3 worm cellular contexts compared by ENCODE assay signal in the genomic region with DNA sequence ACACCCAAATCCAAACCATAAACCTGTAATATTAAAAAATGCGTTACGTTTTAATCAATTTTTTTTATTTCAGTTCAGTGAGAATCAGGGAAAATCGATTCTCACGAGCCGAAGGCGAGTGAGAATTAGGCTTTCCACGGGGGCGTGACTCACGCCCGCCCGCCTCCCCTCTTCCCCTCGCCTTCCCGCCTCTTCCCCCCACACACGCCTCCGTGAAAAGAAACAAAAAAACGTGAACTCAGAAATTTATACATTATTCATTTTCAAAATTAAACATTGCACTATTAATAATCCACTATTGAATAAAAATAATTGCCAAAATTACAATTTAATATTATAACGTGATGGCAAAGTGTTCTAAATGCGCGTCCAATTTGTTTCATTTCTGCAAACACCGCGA.
TF ChIP-seq lines count a peak whose summit lies in the region.

No protein-coding gene starts in this region.

TF ChIP-seq in whole organism, early embryonic, 17 proteins besides CTCF, POLR2A, EP300 and RAD21:
- TF ChIP-seq B0310.2 (tag; optimal IDR thresholded peaks at IDR 0.05; lab: Kevin White, UChicago) (no peak), ama-1 (optimal IDR thresholded peaks at IDR 0.05; lab: Kevin White, UChicago) (no peak), tbx-11 (GFP tag; IDR thresholded peaks at IDR 0.05; lab: Robert Waterston, UW) (0 out of 2 replicates have a peak, but pooled peaks have one; percentile 10), ceh-36 (tag; optimal IDR thresholded peaks at IDR 0.05; lab: Kevin White, UChicago) (no peak)

TF ChIP-seq in whole organism, mixed stage, embryonic, 35 proteins besides CTCF, POLR2A, EP300 and RAD21:
- TF ChIP-seq ceh-83 (GFP tag; optimal IDR thresholded peaks at IDR 0.05; lab: Kevin White, UChicago) (peak; percentile 76), M03D4.4 (tag; optimal IDR thresholded peaks at IDR 0.05; lab: Kevin White, UChicago) (no peak)

TF ChIP-seq in whole organism, young adult, 124 proteins besides CTCF, POLR2A, EP300 and RAD21:
- no peak for TF ChIP-seq madf-3 (GFP tag; IDR thresholded peaks at IDR 0.05; lab: Robert Waterston, UW)
- TF ChIP-seq zfh-2 (GFP tag; conservative IDR thresholded peaks at IDR 0.05; lab: Robert Waterston, UW): peak; percentile 65; the same call in 1 of the 2 replicates
- no peak for TF ChIP-seq mxl-1 (tag; optimal IDR thresholded peaks at IDR 0.05; lab: Kevin White, UChicago)
